Worm (Caenorhabditis elegans): ENCODE data around the gene C10A4.1.

- TF ChIP-seq fax-1 (tag; optimal IDR thresholded peaks at IDR 0.05) (no peak), pqm-1 (tag; optimal IDR thresholded peaks at IDR 0.05) (no peak)
Measured at ce11 chrX:7371945-7372344, 44.2 kb upstream of the C10A4.1 start.

All from whole organism, late embryonic.